Fruit fly (Drosophila melanogaster): Measurements from ENCODE around the gene SNF4Agamma.

The SNF4Agamma gene

dm6 chr3R:21203660-21204499 lies 63.3 kb downstream of the SNF4Agamma start (continued):
- TF ChIP-seq otp (GFP tag; IDR thresholded peaks at IDR 0.05), result peak; percentile 75; the same call in 2 of the 3 replicates
- TF ChIP-seq CG2129 (GFP tag; IDR thresholded peaks at IDR 0.05; ENCODE audit: partially characterized antibody), result no peak
- TF ChIP-seq CG15696 (tag; optimal IDR thresholded peaks at IDR 0.05), result peak; percentile 71
- TF ChIP-seq CG4424 (GFP tag; optimal IDR thresholded peaks at IDR 0.05), result no peak
- TF ChIP-seq Atf3 (GFP tag; optimal IDR thresholded peaks at IDR 0.05), result no peak
- TF ChIP-seq Side (GFP tag; optimal IDR thresholded peaks at IDR 0.05), result no peak
- TF ChIP-seq fd3F (GFP tag; optimal IDR thresholded peaks at IDR 0.05), result no peak
- no peak for TF ChIP-seq CG11085 (GFP tag; IDR thresholded peaks at IDR 0.05)
- peak; percentile 10; the same call in 1 of the 2 replicates for TF ChIP-seq danr (GFP tag; IDR thresholded peaks at IDR 0.05)
- TF ChIP-seq CG9932 (GFP tag; IDR thresholded peaks at IDR 0.05), result no peak
- peak; percentile 91 for TF ChIP-seq Awh (GFP tag; IDR thresholded peaks at IDR 0.05)
- no peak for TF ChIP-seq CG17612 (GFP tag; IDR thresholded peaks at IDR 0.05)
- TF ChIP-seq MTF-1 (GFP tag; optimal IDR thresholded peaks at IDR 0.05; ENCODE audit: borderline replicate concordance), result peak; percentile 88
- no peak for TF ChIP-seq Eip74EF (GFP tag; optimal IDR thresholded peaks at IDR 0.05)
- peak; percentile 50 for TF ChIP-seq Hand (GFP tag; optimal IDR thresholded peaks at IDR 0.05)
- TF ChIP-seq CG12236 (GFP tag; optimal IDR thresholded peaks at IDR 0.05), result peak; percentile 30
- TF ChIP-seq ato (GFP tag; IDR thresholded peaks at IDR 0.05; ENCODE audit: partially characterized antibody), result no peak
- peak; percentile 73 for TF ChIP-seq CG7745 (tag; optimal IDR thresholded peaks at IDR 0.05)
- peak; percentile 69 for TF ChIP-seq Fer1 (GFP tag; optimal IDR thresholded peaks at IDR 0.05)
- TF ChIP-seq unpg (GFP tag; optimal IDR thresholded peaks at IDR 0.05), result peak; percentile 67
- TF ChIP-seq CG16815 (GFP tag; optimal IDR thresholded peaks at IDR 0.05), result no peak
- peak; percentile 46 for TF ChIP-seq CG18599 (GFP tag; optimal IDR thresholded peaks at IDR 0.05)
- TF ChIP-seq CG17328 (GFP tag; IDR thresholded peaks at IDR 0.05), result peak; percentile 18; the same call in 1 of the 2 replicates
- TF ChIP-seq lbe (GFP tag; optimal IDR thresholded peaks at IDR 0.05), result no peak
- TF ChIP-seq Dp (GFP tag; optimal IDR thresholded peaks at IDR 0.05), result no peak
- peak; percentile 65 for TF ChIP-seq gsb-n (tag; optimal IDR thresholded peaks at IDR 0.05)
- no peak for TF ChIP-seq crc (GFP tag; optimal IDR thresholded peaks at IDR 0.05)
- TF ChIP-seq Sox100B (GFP tag; optimal IDR thresholded peaks at IDR 0.05), result peak; percentile 32
- peak; percentile 86 for TF ChIP-seq pfk (GFP tag; optimal IDR thresholded peaks at IDR 0.05)
- no peak for TF ChIP-seq lola (GFP tag; optimal IDR thresholded peaks at IDR 0.05)
- TF ChIP-seq zfh2 (GFP tag; optimal IDR thresholded peaks at IDR 0.05), result no peak
- no peak for TF ChIP-seq cg (GFP tag; optimal IDR thresholded peaks at IDR 0.05)
- peak; percentile 25 for TF ChIP-seq grn (GFP tag; optimal IDR thresholded peaks at IDR 0.05)
- TF ChIP-seq CG5245 (GFP tag; optimal IDR thresholded peaks at IDR 0.05), result no peak
- TF ChIP-seq nmo (GFP tag; optimal IDR thresholded peaks at IDR 0.05), result no peak
- TF ChIP-seq kay (GFP tag; optimal IDR thresholded peaks at IDR 0.05), result no peak
- TF ChIP-seq CG6254 (GFP tag; optimal IDR thresholded peaks at IDR 0.05), result peak; percentile 64
- TF ChIP-seq cwo (GFP tag; optimal IDR thresholded peaks at IDR 0.05), result no peak
- TF ChIP-seq Ssrp (tag; optimal IDR thresholded peaks at IDR 0.05), result no peak
- no peak for TF ChIP-seq CG2889 (GFP tag; IDR thresholded peaks at IDR 0.05)
- TF ChIP-seq CG17829 (tag; optimal IDR thresholded peaks at IDR 0.05), result peak; percentile 6
- TF ChIP-seq Bdp1 (GFP tag; optimal IDR thresholded peaks at IDR 0.05), result no peak
- no peak for TF ChIP-seq CG8089 (GFP tag; optimal IDR thresholded peaks at IDR 0.05)
- TF ChIP-seq yki (optimal IDR thresholded peaks at IDR 0.05), result no peak
- TF ChIP-seq peb (GFP tag; IDR thresholded peaks at IDR 0.05), result no peak
- TF ChIP-seq CG13775 (GFP tag; optimal IDR thresholded peaks at IDR 0.05), result no peak
- TF ChIP-seq CG34224 (GFP tag; IDR thresholded peaks at IDR 0.05; ENCODE audit: partially characterized antibody), result no peak
- peak; percentile 90 for TF ChIP-seq CG17385 (GFP tag; optimal IDR thresholded peaks at IDR 0.05)
